Worm (Caenorhabditis elegans): ENCODE data around the gene R11D1.12.

DNA sequence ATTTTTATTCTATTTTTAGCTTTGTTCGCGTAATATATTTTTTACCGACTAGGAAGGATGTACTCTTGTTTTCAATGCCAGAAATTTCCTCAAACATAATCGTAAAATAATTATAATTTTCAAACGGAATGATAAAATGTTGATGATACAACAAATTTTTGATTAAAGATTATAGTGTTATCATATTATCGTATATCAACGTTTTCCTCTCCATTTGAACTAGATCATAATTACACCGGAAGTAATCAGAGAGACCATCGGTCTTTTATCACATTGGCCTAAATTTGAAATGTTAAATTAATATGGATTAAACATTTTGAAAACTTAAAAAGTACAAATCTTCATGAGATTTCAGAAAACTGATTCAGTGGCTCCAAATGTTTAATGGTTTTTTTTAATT lies 6.9 kb upstream of the R11D1.12 start:
- TF ChIP-seq sea-1 (GFP tag; conservative IDR thresholded peaks at IDR 0.05) (no peak), ceh-13 (GFP tag; optimal IDR thresholded peaks at IDR 0.05) (no peak), ama-1 (optimal IDR thresholded peaks at IDR 0.05) (no peak), flt-1 (GFP tag; IDR thresholded peaks at IDR 0.05) (no peak), aly-1 (tag; optimal IDR thresholded peaks at IDR 0.05) (no peak), tra-4 (tag; optimal IDR thresholded peaks at IDR 0.05) (no peak), scrt-1 (GFP tag; IDR thresholded peaks at IDR 0.05) (no peak), hnd-1 (tag; optimal IDR thresholded peaks at IDR 0.05) (no peak), hmg-4 (GFP tag; optimal IDR thresholded peaks at IDR 0.05) (no peak)
